Fruit fly (Drosophila melanogaster): ENCODE results near the gene CG45690.

CG45690 gene

DNA sequence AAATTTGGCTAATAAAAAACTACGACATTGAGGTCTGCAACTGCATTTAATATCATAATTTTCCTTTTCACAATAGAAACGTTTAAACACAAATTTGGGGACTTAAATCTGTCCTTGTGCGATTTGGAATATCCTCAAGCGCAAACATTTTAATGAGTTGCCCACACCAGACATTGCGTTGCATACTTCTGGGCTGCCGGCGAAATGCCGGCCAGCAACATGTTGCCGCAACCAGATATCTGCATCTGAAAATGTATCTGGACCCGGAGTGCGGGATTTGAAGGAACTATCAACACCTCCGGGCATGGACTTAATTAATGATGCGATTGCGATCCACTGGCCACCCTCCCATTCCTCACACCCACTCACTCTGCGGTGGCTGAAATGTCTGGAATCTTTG is 3.6 kb upstream of the CG45690 start:
- TF ChIP-seq CTCF (optimal IDR thresholded peaks at IDR 0.05), result no peak
- TF ChIP-seq CG8478 (optimal IDR thresholded peaks at IDR 0.05), result no peak

- TF ChIP-seq CG8478 (optimal IDR thresholded peaks at IDR 0.05), result no peak
- no peak for TF ChIP-seq CTCF (optimal IDR thresholded peaks at IDR 0.05)
Observed at dm6 chr2L:10661490-10662240, 3.6 kb downstream of the CG45690 start, which contains the start of gene CG31871. TSS of gene CG31871 (plus strand) at chr2L:10662081.

DNA sequence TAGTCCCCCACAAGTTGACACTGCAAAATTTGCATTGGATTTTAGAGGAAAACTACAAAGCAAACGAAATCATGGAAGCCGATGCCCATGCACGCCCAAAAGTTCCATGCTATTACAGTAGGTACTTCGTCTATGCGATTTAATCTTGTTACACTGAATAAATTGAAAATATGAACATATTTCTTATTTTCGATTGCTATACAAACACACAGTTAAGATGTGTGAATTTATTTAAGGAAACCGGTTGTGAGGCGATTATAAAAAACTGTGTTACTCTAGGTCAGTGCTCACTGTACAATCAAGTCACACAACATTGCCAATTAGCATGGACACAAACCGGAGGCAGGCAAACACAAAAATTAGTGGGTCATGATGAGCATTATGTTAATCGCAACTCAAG is 7.5 kb downstream of the CG45690 start:
- TF ChIP-seq CTCF (optimal IDR thresholded peaks at IDR 0.05) (no peak), CG8478 (optimal IDR thresholded peaks at IDR 0.05) (no peak)

DNA sequence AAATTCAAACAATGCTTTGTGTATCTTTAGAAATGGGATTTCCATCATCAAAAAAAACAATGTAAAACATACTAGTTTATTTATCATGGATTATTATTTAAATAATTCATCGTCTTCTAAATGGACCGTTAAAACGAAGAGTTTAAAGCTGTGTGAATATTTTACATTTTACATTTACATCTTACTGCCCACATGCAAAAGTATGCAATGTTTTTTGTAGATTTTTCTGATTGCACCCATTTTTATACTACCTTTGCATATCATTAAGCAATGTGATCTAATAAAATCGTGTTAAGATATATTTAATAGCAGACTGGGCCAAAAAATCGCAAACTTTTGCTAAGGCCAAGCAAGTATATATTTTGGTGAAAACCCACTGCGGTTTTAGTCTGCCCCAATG is 13.4 kb downstream of the CG45690 start:
- TF ChIP-seq CTCF (optimal IDR thresholded peaks at IDR 0.05) (no peak), CG8478 (optimal IDR thresholded peaks at IDR 0.05) (no peak)

dm6 chr2L:10672989-10673388 is 14.9 kb downstream of the CG45690 start:
- no peak for TF ChIP-seq CG8478 (optimal IDR thresholded peaks at IDR 0.05)
- TF ChIP-seq CTCF (optimal IDR thresholded peaks at IDR 0.05), result no peak

DNA sequence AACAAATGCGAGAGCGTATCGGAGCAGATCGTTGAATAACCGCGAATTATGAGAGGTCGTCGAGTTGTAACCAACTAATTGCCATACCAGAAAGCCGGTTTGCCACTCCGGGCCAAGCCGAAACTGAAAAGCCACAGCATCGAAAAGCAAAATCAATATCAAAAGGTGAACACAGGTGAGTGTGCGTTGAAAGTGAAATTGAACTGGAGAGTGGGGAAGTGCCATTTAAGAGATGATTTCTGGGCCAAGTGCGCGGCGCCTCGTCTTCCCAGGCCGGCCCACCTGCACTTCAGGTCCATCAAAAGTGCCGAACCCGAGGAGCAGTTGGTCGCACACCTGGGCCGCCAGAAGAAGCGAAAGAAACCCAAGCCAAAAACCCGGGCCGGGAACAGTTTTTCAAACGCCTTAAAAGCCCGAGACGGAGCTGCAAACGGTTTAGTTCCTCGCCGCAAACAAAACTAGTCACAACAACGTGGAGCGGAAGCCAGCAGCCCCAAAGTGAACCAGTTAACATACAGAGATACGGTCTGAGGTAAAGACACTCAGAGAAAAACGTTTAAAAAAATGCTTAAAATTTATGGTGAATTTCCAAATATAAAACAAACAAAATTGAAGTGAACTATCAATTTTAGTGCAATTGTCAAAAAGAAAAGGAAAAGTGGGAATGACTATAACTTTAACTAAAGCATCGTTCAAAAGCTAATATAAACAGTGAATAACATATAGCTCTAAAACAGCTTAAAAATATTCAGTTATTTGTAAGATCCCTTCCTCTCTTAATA is 19.0 kb downstream of the CG45690 start, which contains the start of gene CG17104:
TSS of gene CG17104 (plus strand) at position 266 of the 782 bp plus-strand sequence.
- TF ChIP-seq CG8478 (optimal IDR thresholded peaks at IDR 0.05), result no peak
- no peak for TF ChIP-seq CTCF (optimal IDR thresholded peaks at IDR 0.05)

- TF ChIP-seq CG8478 (optimal IDR thresholded peaks at IDR 0.05) (no peak), CTCF (optimal IDR thresholded peaks at IDR 0.05) (no peak)
Observed at dm6 chr2L:10677715-10678088, 19.6 kb downstream of the CG45690 start.

DNA sequence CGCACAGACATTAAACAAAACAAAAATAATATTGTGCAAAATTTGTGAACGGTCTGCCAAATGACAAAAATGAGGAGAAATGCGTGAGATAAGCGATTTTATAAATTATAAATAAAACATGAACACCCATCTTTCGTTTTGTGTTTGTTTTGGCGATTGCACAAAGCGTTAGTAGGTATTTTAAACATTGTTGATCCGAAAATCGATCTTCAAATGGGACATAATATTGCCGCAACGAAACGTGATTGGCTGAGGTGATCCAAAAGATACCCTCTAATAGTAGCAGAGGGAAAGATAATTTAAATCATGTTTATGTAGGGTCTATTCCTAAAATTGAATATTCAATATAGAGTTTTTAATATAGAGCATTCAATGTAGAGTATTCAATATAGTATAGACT is 21.5 kb downstream of the CG45690 start:
- no peak for TF ChIP-seq CTCF (optimal IDR thresholded peaks at IDR 0.05)
- TF ChIP-seq CG8478 (optimal IDR thresholded peaks at IDR 0.05), result no peak

DNA sequence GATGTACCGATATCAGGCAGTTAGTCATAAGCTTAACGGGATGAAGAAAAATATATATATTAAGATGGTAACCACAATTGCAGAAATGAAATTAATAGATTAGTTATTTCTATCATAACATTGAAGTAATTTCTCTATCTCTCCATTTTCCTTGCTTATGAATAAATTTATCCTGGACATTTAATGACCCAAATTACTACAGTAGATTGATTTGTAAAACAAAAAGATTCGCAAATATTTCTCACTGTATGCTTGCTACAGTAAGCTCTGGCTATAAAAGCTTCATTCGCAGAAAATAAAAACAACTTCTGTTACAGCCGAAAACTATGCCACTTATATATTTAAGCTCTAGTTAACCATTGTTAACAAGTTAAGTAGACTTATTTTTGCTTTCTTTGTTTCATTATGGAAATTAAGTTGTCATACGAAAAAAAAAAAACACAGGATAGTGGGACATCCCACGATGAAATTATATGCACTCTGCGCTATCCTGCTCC is 22.6 kb downstream of the CG45690 start, which contains the start of gene CG17105:
TSS of gene CG17105 (plus strand) at position 447 of the 497 bp plus-strand sequence.
- TF ChIP-seq CG8478 (optimal IDR thresholded peaks at IDR 0.05) (no peak), CTCF (optimal IDR thresholded peaks at IDR 0.05) (no peak)

dm6 chr2L:10681602-10682001 is 23.5 kb downstream of the CG45690 start, which contains the start of gene CG17107:
TSS of gene CG17107 (plus strand) at chr2L:10681902.
- TF ChIP-seq CTCF (optimal IDR thresholded peaks at IDR 0.05) (no peak), CG8478 (optimal IDR thresholded peaks at IDR 0.05) (no peak)

dm6 chr2L:10682197-10682596 is 24.1 kb downstream of the CG45690 start:
- no peak for TF ChIP-seq CTCF (optimal IDR thresholded peaks at IDR 0.05)
- TF ChIP-seq CG8478 (optimal IDR thresholded peaks at IDR 0.05), result no peak

- no peak for TF ChIP-seq CTCF (optimal IDR thresholded peaks at IDR 0.05)
- no peak for TF ChIP-seq CG8478 (optimal IDR thresholded peaks at IDR 0.05)
Observed at dm6 chr2L:10682912-10683311, 24.8 kb downstream of the CG45690 start.

- TF ChIP-seq CTCF (optimal IDR thresholded peaks at IDR 0.05) (no peak), CG8478 (optimal IDR thresholded peaks at IDR 0.05) (no peak)
Observed at dm6 chr2L:10684309-10684708, 26.2 kb downstream of the CG45690 start, which contains the start of gene CG7299. TSS of gene CG7299 (minus strand) at chr2L:10684409.

- TF ChIP-seq CTCF (optimal IDR thresholded peaks at IDR 0.05) (no peak), CG8478 (optimal IDR thresholded peaks at IDR 0.05) (no peak)
Observed at dm6 chr2L:10685666-10686065, 27.6 kb downstream of the CG45690 start.

DNA sequence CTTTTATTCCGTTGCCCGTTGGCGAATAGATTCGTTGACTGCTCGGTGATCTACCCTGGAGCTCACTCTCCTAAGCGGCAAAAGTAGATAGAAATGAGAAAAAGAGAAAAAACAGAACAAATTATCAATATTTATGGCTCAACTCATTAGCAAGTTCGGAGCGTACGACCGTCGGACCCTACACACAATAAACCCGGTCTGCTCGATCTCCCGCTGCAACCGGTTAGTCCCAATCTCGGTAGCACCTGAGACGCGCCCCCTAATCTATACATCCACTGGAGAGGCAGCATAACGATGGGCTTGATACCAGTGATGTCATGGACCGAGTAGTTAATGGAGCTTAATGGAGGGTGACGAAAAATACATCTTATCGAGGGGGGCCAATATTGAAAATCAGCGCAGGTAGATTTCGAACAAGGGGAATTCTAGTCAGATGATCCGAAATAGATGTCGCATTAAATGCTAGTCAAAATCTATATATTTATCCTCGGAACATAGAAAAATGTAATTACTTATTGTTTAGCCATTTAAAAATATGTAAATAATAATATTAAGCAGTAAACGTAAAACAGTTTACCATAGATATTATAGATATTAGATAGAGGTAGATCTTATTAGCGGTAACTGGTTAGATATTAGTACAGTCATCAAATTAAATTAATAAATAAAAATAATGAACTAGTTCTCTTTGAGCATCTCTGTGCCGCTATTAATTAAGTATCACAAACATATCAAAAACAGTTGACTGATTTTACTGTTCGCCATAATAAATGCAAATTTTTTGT is 29.1 kb downstream of the CG45690 start, which contains the start of gene CG7296:
TSS of gene CG7296 (minus strand) at position 58 of the 785 bp plus-strand sequence.
- TF ChIP-seq CTCF (optimal IDR thresholded peaks at IDR 0.05) (no peak), CG8478 (optimal IDR thresholded peaks at IDR 0.05) (no peak)

Measured in S2 (cell line).